Worm (Caenorhabditis elegans): ENCODE measurements around the gene cutc-1.

The cutc-1 gene

ce11 chrIII:8389539-8389938 is 13.9 kb downstream of the cutc-1 start, which contains the start of gene ZK353.4:
Gene ZK353.4 (minus strand): TSS chrIII:8389639.
- TF ChIP-seq lin-15B (tag; optimal IDR thresholded peaks at IDR 0.05) (no peak), nhr-48 (tag; optimal IDR thresholded peaks at IDR 0.05) (no peak), Y105C5A.15 (GFP tag; IDR thresholded peaks at IDR 0.05) (no peak), dmd-9 (GFP tag; IDR thresholded peaks at IDR 0.05) (no peak), lin-13 (GFP tag; optimal IDR thresholded peaks at IDR 0.05) (no peak), ztf-7 (tag; optimal IDR thresholded peaks at IDR 0.05) (no peak), F26F4.8 (GFP tag; conservative IDR thresholded peaks at IDR 0.05) (no peak), cey-2 (tag; optimal IDR thresholded peaks at IDR 0.05; ENCODE audit: borderline replicate concordance, insufficient read depth) (no peak), php-3 (GFP tag; IDR thresholded peaks at IDR 0.05) (no peak), lin-39 (tag; optimal IDR thresholded peaks at IDR 0.05) (no peak), mdl-1 (tag; optimal IDR thresholded peaks at IDR 0.05) (no peak), lim-7 (GFP tag; IDR thresholded peaks at IDR 0.05) (no peak), jun-1 (tag; optimal IDR thresholded peaks at IDR 0.05) (no peak)

DNA sequence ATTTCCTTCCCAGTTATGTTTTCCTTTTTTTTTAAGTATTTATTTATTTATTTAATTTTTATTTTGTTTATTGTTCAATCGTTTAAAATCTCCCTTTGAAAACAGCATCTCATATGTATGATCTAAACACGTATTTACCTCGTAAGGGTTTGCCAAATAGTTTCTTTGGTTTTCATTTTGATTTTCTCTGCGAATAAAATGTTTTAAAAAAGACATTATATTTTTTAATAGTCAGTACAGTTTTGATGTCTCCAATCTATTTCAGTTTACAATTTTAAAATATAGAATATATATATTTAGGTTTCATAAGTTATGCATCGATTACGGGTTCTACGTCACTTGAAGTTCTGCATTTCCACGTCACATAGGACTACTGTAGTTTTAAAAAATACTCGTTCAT is 22.8 kb downstream of the cutc-1 start, which contains the start of gene R05D3.12:
Gene R05D3.12, plus strand, starts transcription at position 301 of the 400 bp plus-strand sequence.
- TF ChIP-seq ZK546.5 (tag; optimal IDR thresholded peaks at IDR 0.05) (no peak), mdt-29 (GFP tag; IDR thresholded peaks at IDR 0.05) (no peak), madf-5 (GFP tag; IDR thresholded peaks at IDR 0.05) (no peak), spr-1 (tag; optimal IDR thresholded peaks at IDR 0.05) (no peak), ceh-20 (GFP tag; IDR thresholded peaks at IDR 0.05) (no peak), nhr-77 (tag; optimal IDR thresholded peaks at IDR 0.05) (no peak), Y75B8A.6 (GFP tag; IDR thresholded peaks at IDR 0.05) (no peak), dmd-9 (GFP tag; IDR thresholded peaks at IDR 0.05) (no peak), ceh-28 (tag; optimal IDR thresholded peaks at IDR 0.05) (no peak), T20F7.1 (GFP tag; optimal IDR thresholded peaks at IDR 0.05) (no peak), egl-27 (tag; optimal IDR thresholded peaks at IDR 0.05) (no peak), tag-97 (GFP tag; IDR thresholded peaks at IDR 0.05) (no peak), mxl-3 (GFP tag; optimal IDR thresholded peaks at IDR 0.05) (no peak), ceh-44 (GFP tag; IDR thresholded peaks at IDR 0.05) (no peak), nhr-11 (tag; optimal IDR thresholded peaks at IDR 0.05) (no peak), arid-1 (GFP tag; conservative IDR thresholded peaks at IDR 0.05) (no peak), duxl-1 (tag; optimal IDR thresholded peaks at IDR 0.05; ENCODE audit: poor library complexity) (no peak), sdz-12 (GFP tag; optimal IDR thresholded peaks at IDR 0.05) (no peak), zfp-3 (GFP tag; conservative IDR thresholded peaks at IDR 0.05) (no peak), nhr-41 (GFP tag; IDR thresholded peaks at IDR 0.05) (no peak)

- TF ChIP-seq mep-1 (tag; optimal IDR thresholded peaks at IDR 0.05) (peak; percentile 2), duxl-1 (tag; optimal IDR thresholded peaks at IDR 0.05; ENCODE audit: poor library complexity) (no peak), nhr-10 (tag; optimal IDR thresholded peaks at IDR 0.05) (no peak), T20F7.1 (GFP tag; optimal IDR thresholded peaks at IDR 0.05) (peak; percentile 39), mxl-3 (GFP tag; optimal IDR thresholded peaks at IDR 0.05) (no peak)
Observed at ce11 chrIII:8375000-8375399, 28.4 kb downstream of the cutc-1 start, which contains the start of gene met-2. Gene met-2 (plus strand): TSS chrIII:8375300.

ce11 chrIII:8371595-8372305 is 31.7 kb downstream of the cutc-1 start, which contains the start of gene lmbr-1:
Gene lmbr-1 (plus strand): TSS chrIII:8372255.
- TF ChIP-seq daf-19 (GFP tag; conservative IDR thresholded peaks at IDR 0.05) (no peak), aha-1 (tag) (peak; percentile 65), dmd-6 (GFP tag; IDR thresholded peaks at IDR 0.05) (no peak), set-16 (GFP tag; IDR thresholded peaks at IDR 0.05) (no peak)

Measured in whole organism, L4 larva.